Fruit fly (Drosophila melanogaster) whole organism, embryonic: ENCODE data around the gene Dlip1.

Source experiments
- C15 ChIP-seq: fragments of 200-800 bp; sonication (Bioruptor generic); IDR thresholded peaks from 3 replicates; pipeline ENCODE4 v1.3.6; 2022; ENCODE audit warnings: missing biosample characterization, missing genetic modification characterization
- CG10209 ChIP-seq: fragments of 200-800 bp; sonication (Bioruptor generic); optimal IDR thresholded peaks from 3 replicates; lab custom pipeline; 2017; ENCODE audit warnings: missing biosample characterization, mild to moderate bottlenecking, missing genetic modification characterization, missing genetic modification reagents
- CG10274 ChIP-seq: fragments of 200-800 bp; sonication (Bioruptor generic); optimal IDR thresholded peaks from 3 replicates; lab custom pipeline; 2017; ENCODE audit warnings: missing biosample characterization, mild to moderate bottlenecking, missing genetic modification characterization
- CG11560 ChIP-seq: fragments of 200-800 bp; sonication (Bioruptor generic); IDR thresholded peaks from 3 replicates; pipeline ENCODE4 v1.3.6; 2022; ENCODE audit warnings: missing biosample characterization, missing genetic modification characterization
- CG13775 ChIP-seq: fragments of 200-800 bp; sonication (Bioruptor generic); optimal IDR thresholded peaks from 3 replicates; lab custom pipeline; 2017; ENCODE audit warnings: missing biosample characterization, mild to moderate bottlenecking, missing genetic modification characterization
- CG14441 ChIP-seq: fragments of 200-800 bp; sonication (Bioruptor generic); IDR thresholded peaks from 2 replicates; pipeline ENCODE4 v1.3.6; 2022; ENCODE audit warnings: missing biosample characterization, missing genetic modification characterization
- CG14710 ChIP-seq: fragments of 200-800 bp; sonication (Bioruptor generic); optimal IDR thresholded peaks from 3 replicates; lab custom pipeline; 2019; ENCODE audit warnings: missing biosample characterization, mild to moderate bottlenecking, missing genetic modification characterization, moderate library complexity
- CG15011 ChIP-seq: fragments of 200-800 bp; sonication (Bioruptor generic); optimal IDR thresholded peaks from 3 replicates; lab custom pipeline; 2018; ENCODE audit warnings: missing biosample characterization, mild to moderate bottlenecking, missing genetic modification characterization
- CG16815 ChIP-seq: fragments of 200-800 bp; sonication (Bioruptor generic); optimal IDR thresholded peaks from 3 replicates; lab custom pipeline; 2017; ENCODE audit warnings: missing biosample characterization, mild to moderate bottlenecking, missing genetic modification characterization
- CG16863 ChIP-seq: fragments of 200-800 bp; sonication (Bioruptor generic); optimal IDR thresholded peaks from 3 replicates; lab custom pipeline; 2016; ENCODE audit warnings: missing biosample characterization, missing genetic modification characterization
- CG30403 ChIP-seq: fragments of 200-800 bp; sonication (Bioruptor generic); optimal IDR thresholded peaks from 3 replicates; lab custom pipeline; 2016; ENCODE audit warnings: missing biosample characterization, missing genetic modification characterization
- CG31224 ChIP-seq: fragments of 200-800 bp; sonication (Bioruptor generic); IDR thresholded peaks from 2 replicates; pipeline ENCODE4 v1.3.6; 2022; ENCODE audit warnings: missing biosample characterization, missing genetic modification characterization
- CG31365 ChIP-seq: fragments of 200-800 bp; sonication (Bioruptor generic); optimal IDR thresholded peaks from 2 replicates; lab custom pipeline; 2018; ENCODE audit warnings: missing biosample characterization, mild to moderate bottlenecking, missing genetic modification characterization
- CG31388 ChIP-seq: fragments of 200-800 bp; sonication (Bioruptor generic); optimal IDR thresholded peaks from 2 replicates; lab custom pipeline; 2016; ENCODE audit warnings: missing biosample characterization, missing genetic modification characterization
- CG33213 ChIP-seq: fragments of 200-800 bp; sonication (Bioruptor generic); optimal IDR thresholded peaks from 3 replicates; lab custom pipeline; 2016; ENCODE audit warnings: missing biosample characterization, missing genetic modification characterization
- CG34422 ChIP-seq: fragments of 200-800 bp; sonication (Bioruptor generic); IDR thresholded peaks from 3 replicates; pipeline ENCODE4 v1.3.6; 2022; ENCODE audit warnings: missing biosample characterization, missing genetic modification characterization
- CG3726 ChIP-seq: fragments of 200-800 bp; sonication (Bioruptor generic); IDR thresholded peaks from 3 replicates; pipeline ENCODE4, ENCODE4 v1.3.6; 2022; ENCODE audit warnings: missing biosample characterization, missing genetic modification characterization
- CG6813 ChIP-seq: fragments of 200-800 bp; sonication (Bioruptor generic); optimal IDR thresholded peaks from 2 replicates; lab custom pipeline; 2017; ENCODE audit warnings: missing biosample characterization, missing genetic modification characterization, mild to moderate bottlenecking, moderate library complexity, missing genetic modification reagents
- CG7839 ChIP-seq: fragments of 200-800 bp; sonication (Bioruptor generic); optimal IDR thresholded peaks from 3 replicates; lab custom pipeline; 2018; ENCODE audit warnings: missing biosample characterization, mild to moderate bottlenecking, missing genetic modification characterization, moderate library complexity
- CG8388 ChIP-seq: fragments of 200-800 bp; sonication (Bioruptor generic); optimal IDR thresholded peaks from 2 replicates; lab custom pipeline; 2019; ENCODE audit warnings: missing biosample characterization, mild to moderate bottlenecking, missing genetic modification characterization, moderate library complexity
- CG9797 ChIP-seq: fragments of 200-800 bp; sonication (Bioruptor generic); optimal IDR thresholded peaks from 3 replicates; lab custom pipeline; 2018; ENCODE audit warnings: missing biosample characterization, mild to moderate bottlenecking, missing genetic modification characterization
- Camta ChIP-seq: fragments of 200-800 bp; sonication (Bioruptor generic); optimal IDR thresholded peaks from 2 replicates; lab custom pipeline; 2016; ENCODE audit warnings: missing biosample characterization, missing genetic modification characterization
- CrebB ChIP-seq: fragments of 200-800 bp; sonication (Bioruptor generic); optimal IDR thresholded peaks from 3 replicates; lab custom pipeline; 2018; ENCODE audit warnings: missing biosample characterization, mild to moderate bottlenecking, missing genetic modification characterization
- E2f2 ChIP-seq: fragments of 200-800 bp; sonication (Bioruptor generic); IDR thresholded peaks from 2 replicates; pipeline ENCODE4 v1.3.6; 2022; ENCODE audit warnings: missing biosample characterization, missing genetic modification characterization
- ERR ChIP-seq: fragments of 200-800 bp; sonication (Bioruptor generic); optimal IDR thresholded peaks from 2 replicates; lab custom pipeline; 2016; ENCODE audit warnings: missing biosample characterization, missing genetic modification characterization
- Gug ChIP-seq: fragments of 200-800 bp; sonication (Bioruptor generic); IDR thresholded peaks from 4 replicates; pipeline ENCODE4 v1.3.6; 2022; ENCODE audit warnings: missing biosample characterization, missing genetic modification characterization
- HmgZ ChIP-seq: fragments of 200-800 bp; sonication (Bioruptor generic); optimal IDR thresholded peaks from 2 replicates; lab custom pipeline; 2018; ENCODE audit warnings: missing biosample characterization, mild to moderate bottlenecking, missing genetic modification characterization
- MESR4 ChIP-seq: fragments of 200-800 bp; sonication (Bioruptor generic); optimal IDR thresholded peaks from 2 replicates; lab custom pipeline; 2018; ENCODE audit warnings: missing biosample characterization, mild to moderate bottlenecking, missing genetic modification characterization, moderate library complexity
- Mes4 ChIP-seq: fragments of 200-800 bp; sonication (Bioruptor generic); optimal IDR thresholded peaks from 2 replicates; lab custom pipeline; 2016; ENCODE audit warnings: missing biosample characterization, missing genetic modification characterization
- Oli ChIP-seq: fragments of 200-800 bp; sonication (Bioruptor generic); optimal IDR thresholded peaks from 2 replicates; lab custom pipeline; 2018; ENCODE audit warnings: missing biosample characterization, mild to moderate bottlenecking, missing genetic modification characterization, moderate library complexity
- Poxn ChIP-seq: fragments of 200-800 bp; sonication (Bioruptor generic); IDR thresholded peaks from 2 replicates; pipeline ENCODE4 v1.3.6; 2022; ENCODE audit warnings: missing biosample characterization, missing genetic modification characterization
- Rx ChIP-seq: fragments of 200-800 bp; sonication (Bioruptor generic); IDR thresholded peaks from 2 replicates; pipeline ENCODE4 v1.3.6; 2022; ENCODE audit warnings: missing biosample characterization, missing genetic modification characterization
- Sry-δ ChIP-seq: fragments of 200-800 bp; sonication (Bioruptor generic); optimal IDR thresholded peaks from 2 replicates; lab custom pipeline; 2016; ENCODE audit warnings: missing biosample characterization, missing genetic modification characterization
- Usf ChIP-seq: fragments of 200-800 bp; sonication (Bioruptor generic); optimal IDR thresholded peaks from 2 replicates; lab custom pipeline; 2017; ENCODE audit warnings: missing genotype, missing biosample characterization, missing genetic modification characterization
- ab ChIP-seq: fragments of 200-800 bp; sonication (Bioruptor generic); optimal IDR thresholded peaks from 2 replicates; lab custom pipeline; 2016; ENCODE audit warnings: missing biosample characterization, missing genetic modification characterization
- chm ChIP-seq: fragments of 200-800 bp; sonication (Bioruptor generic); IDR thresholded peaks from 2 replicates; pipeline ENCODE4 v1.3.6; 2022; ENCODE audit warnings: missing biosample characterization, missing genetic modification characterization
- dati ChIP-seq: fragments of 200-800 bp; sonication (Bioruptor generic); IDR thresholded peaks from 2 replicates; pipeline ENCODE4 v1.3.6; 2022; ENCODE audit warnings: missing biosample characterization, missing genetic modification characterization
- ems ChIP-seq: fragments of 200-800 bp; sonication (Bioruptor generic); optimal IDR thresholded peaks from 3 replicates; lab custom pipeline; 2016; ENCODE audit warnings: missing biosample characterization, missing genetic modification characterization
- esg ChIP-seq: fragments of 200-800 bp; sonication (Bioruptor generic); conservative IDR thresholded peaks from 2 replicates; pipeline ENCODE4 v1.3.6; 2022; ENCODE audit warnings: missing biosample characterization, missing genetic modification characterization
- fru ChIP-seq: fragments of >200 bp; optimal IDR thresholded peaks from 2 replicates; lab custom pipeline; 2017
- gcm ChIP-seq: fragments of 200-800 bp; sonication (Bioruptor generic); optimal IDR thresholded peaks from 2 replicates; lab custom pipeline; 2019; ENCODE audit warnings: missing biosample characterization, mild to moderate bottlenecking, missing genetic modification characterization, moderate library complexity
- gfzf ChIP-seq: fragments of 200-800 bp; sonication (Bioruptor generic); optimal IDR thresholded peaks from 2 replicates; lab custom pipeline; 2016; ENCODE audit warnings: missing biosample characterization, mild to moderate bottlenecking, missing genetic modification characterization, moderate library complexity
- inv ChIP-seq: fragments of 200-800 bp; sonication (Bioruptor generic); IDR thresholded peaks from 2 replicates; pipeline ENCODE4 v1.3.6; 2022; ENCODE audit warnings: missing biosample characterization, missing genetic modification characterization; ENCODE audit not compliant: partially characterized antibody
- pho ChIP-seq: fragments of 200-800 bp; sonication (Bioruptor generic); optimal IDR thresholded peaks from 2 replicates; lab custom pipeline; 2016; ENCODE audit warnings: missing biosample characterization, missing genetic modification characterization
- phol ChIP-seq: fragments of 200-800 bp; sonication (Bioruptor generic); optimal IDR thresholded peaks from 3 replicates; lab custom pipeline; 2018; ENCODE audit warnings: missing biosample characterization, mild to moderate bottlenecking, missing genetic modification characterization, moderate library complexity
- scrt ChIP-seq: fragments of 200-800 bp; sonication (Bioruptor generic); optimal IDR thresholded peaks from 2 replicates; lab custom pipeline; 2018; ENCODE audit warnings: missing biosample characterization, mild to moderate bottlenecking, missing genetic modification characterization, moderate library complexity
- sisA ChIP-seq: fragments of 200-800 bp; sonication (Bioruptor generic); IDR thresholded peaks from 2 replicates; pipeline ENCODE4 v1.3.6; 2022; ENCODE audit warnings: missing biosample characterization, missing genetic modification characterization
- tin ChIP-seq: fragments of 200-800 bp; sonication (Bioruptor generic); optimal IDR thresholded peaks from 3 replicates; lab custom pipeline; 2016; ENCODE audit warnings: missing biosample characterization, missing genetic modification characterization
- tll ChIP-seq, 2 experiments: fragments of 200-800 bp in 1 of 2; fragments of >200 bp in 1 of 2; sonication (Bioruptor generic) in 1 of 2; optimal IDR thresholded peaks; 2 replicates each; lab custom pipeline; 2017 to 2019; ENCODE audit warnings: missing biosample characterization in 2 of 2, missing genetic modification characterization in 2 of 2, mild to moderate bottlenecking in 1 of 2, moderate library complexity in 1 of 2
- toy ChIP-seq: fragments of 200-800 bp; sonication (Bioruptor generic); IDR thresholded peaks from 2 replicates; pipeline ENCODE4 v1.3.6; 2022; ENCODE audit warnings: missing biosample characterization, missing genetic modification characterization
- trem ChIP-seq: fragments of 200-800 bp; optimal IDR thresholded peaks from 3 replicates; lab custom pipeline; 2019; ENCODE audit warnings: missing biosample characterization, mild to moderate bottlenecking, missing genetic modification characterization, moderate library complexity
- unpg ChIP-seq: fragments of 200-800 bp; sonication (Bioruptor generic); optimal IDR thresholded peaks from 3 replicates; lab custom pipeline; 2018; ENCODE audit warnings: missing biosample characterization, mild to moderate bottlenecking, missing genetic modification characterization, moderate library complexity

Dlip1 gene

DNA sequence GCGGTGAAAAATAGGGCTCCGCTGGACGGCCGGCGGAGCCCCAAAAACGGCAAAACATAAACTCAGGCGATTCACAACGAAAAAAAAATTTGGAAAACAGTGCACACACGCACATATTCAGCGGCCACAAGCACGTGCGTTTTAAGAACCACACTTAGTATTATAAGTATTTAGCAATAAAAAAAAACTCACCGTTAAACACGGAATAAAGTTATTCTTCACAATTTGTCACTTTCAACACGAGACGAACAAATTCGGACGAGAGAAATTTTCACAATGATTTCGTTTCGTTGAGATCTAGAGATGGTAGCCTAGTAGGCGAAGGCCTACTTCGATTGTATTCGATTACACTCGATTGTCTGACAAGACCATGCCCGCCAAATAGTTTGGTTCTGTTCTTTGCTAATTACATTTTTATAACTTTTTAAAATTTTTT, 2.0 kb upstream of the Dlip1 start, which contains the start of gene His3.3B (continued):
- no peak for TF ChIP-seq C15 (GFP tag; lab: Robert Waterston, UW)
- no peak for TF ChIP-seq dati
- TF ChIP-seq CG31224 (GFP tag; lab: Robert Waterston, UW): no peak
- TF ChIP-seq CG14441: no peak
- TF ChIP-seq CG7839 (tag; lab: Kevin White, UChicago): no peak
- TF ChIP-seq esg (GFP tag; lab: Robert Waterston, UW): no peak
- peak; percentile 90 for TF ChIP-seq Sry-δ
- TF ChIP-seq trem (tag; lab: Kevin White, UChicago): peak; percentile 55
- no peak for TF ChIP-seq CG31388
- TF ChIP-seq E2f2: peak; percentile 90
- TF ChIP-seq gfzf (GFP tag; lab: Kevin White, UChicago): peak; percentile 53
- no peak for TF ChIP-seq CG30403 (GFP tag; lab: Kevin White, UChicago)
- no peak for TF ChIP-seq CG3726 (GFP tag; lab: Robert Waterston, UW)
- TF ChIP-seq CG10209 (GFP tag; lab: Kevin White, UChicago): no peak
- TF ChIP-seq phol: no peak
- no peak for TF ChIP-seq ERR
- no peak for TF ChIP-seq toy (GFP tag; lab: Robert Waterston, UW)
- no peak for TF ChIP-seq CG6813 (GFP tag; lab: Kevin White, UChicago)
- no peak for TF ChIP-seq Rx
- no peak for TF ChIP-seq ab (GFP tag; lab: Kevin White, UChicago)
- TF ChIP-seq Camta (GFP tag; lab: Kevin White, UChicago): no peak
- TF ChIP-seq tll (GFP tag; optimal IDR thresholded peaks at IDR 0.05; lab: Kevin White, UChicago): no peak
- TF ChIP-seq CG15011 (GFP tag; lab: Kevin White, UChicago): no peak
- TF ChIP-seq CG9797 (GFP tag; lab: Kevin White, UChicago): peak; percentile 44
- no peak for TF ChIP-seq CG10274 (GFP tag; lab: Kevin White, UChicago)
- no peak for TF ChIP-seq unpg (GFP tag; lab: Kevin White, UChicago)
- no peak for TF ChIP-seq CG33213 (GFP tag; lab: Kevin White, UChicago)
- TF ChIP-seq gcm (GFP tag; lab: Kevin White, UChicago): peak; percentile 17
- no peak for TF ChIP-seq CG16815
- TF ChIP-seq tin (GFP tag; lab: Kevin White, UChicago): no peak
- TF ChIP-seq sisA (GFP tag; lab: Robert Waterston, UW): no peak
- no peak for TF ChIP-seq Poxn
- peak; percentile 4 for TF ChIP-seq CG16863 (GFP tag; lab: Kevin White, UChicago)
- TF ChIP-seq ems (GFP tag; lab: Kevin White, UChicago): no peak
- no peak for TF ChIP-seq CrebB (tag; lab: Kevin White, UChicago)
- TF ChIP-seq CG31365: no peak
- no peak for TF ChIP-seq Mes4 (GFP tag; lab: Kevin White, UChicago)
- TF ChIP-seq fru (lab: Kevin White, UChicago): no peak
- TF ChIP-seq CG13775 (GFP tag; lab: Kevin White, UChicago): no peak
- TF ChIP-seq CG11560 (tag; lab: Robert Waterston, UW): peak; percentile 99
- TF ChIP-seq HmgZ (tag; lab: Kevin White, UChicago): peak; percentile 22
- TF ChIP-seq Usf (GFP tag; lab: Kevin White, UChicago): no peak
- no peak for TF ChIP-seq Oli
- TF ChIP-seq pho (GFP tag; lab: Kevin White, UChicago): no peak
- TF ChIP-seq scrt (GFP tag; lab: Kevin White, UChicago): peak; percentile 21
- peak; percentile 51 for TF ChIP-seq chm (GFP tag; lab: Robert Waterston, UW)
- TF ChIP-seq CG34422 (GFP tag; lab: Robert Waterston, UW): peak; percentile 54; the same call in 1 of the 3 replicates
- TF ChIP-seq Gug: no peak
- TF ChIP-seq inv: no peak
- peak; percentile 100 for TF ChIP-seq MESR4 (GFP tag; lab: Kevin White, UChicago)
- no peak for TF ChIP-seq CG8388 (GFP tag; lab: Kevin White, UChicago)
- peak; percentile 42 for TF ChIP-seq CG14710 (tag; lab: Kevin White, UChicago)
